Worm (Caenorhabditis elegans) whole organism, young adult: Measurements from ENCODE around the gene sec-15.

Source experiments
- F33H1.4 ChIP-seq: fragments of 200-800 bp; sonication (Bioruptor generic); IDR thresholded peaks from 2 replicates; pipeline ENCODE4 v1.3.6; 2022; ENCODE audit warnings: missing genetic modification reagents, missing genetic modification characterization, missing compliant biosample characterization
- F37B4.10 ChIP-seq: fragments of 200-800 bp; sonication (Bioruptor generic); IDR thresholded peaks from 2 replicates; pipeline ENCODE4 v1.3.6; 2022; ENCODE audit warnings: missing genetic modification characterization, missing compliant biosample characterization
- F39B2.1 ChIP-seq: fragments of 200-800 bp; sonication (Bioruptor generic); IDR thresholded peaks from 2 replicates; pipeline ENCODE4 v1.3.6; 2022; ENCODE audit warnings: missing genetic modification reagents, missing genetic modification characterization, missing compliant biosample characterization
- F52B5.7 ChIP-seq: sonication (generic microtip); optimal IDR thresholded peaks from 2 replicates; lab custom pipeline; 2016; ENCODE audit warnings: mild to moderate bottlenecking, missing genetic modification characterization, missing compliant biosample characterization
- F57C9.4 ChIP-seq: sonication (generic microtip); optimal IDR thresholded peaks from 2 replicates; lab custom pipeline; 2017; ENCODE audit warnings: mild to moderate bottlenecking, missing genetic modification characterization, missing compliant biosample characterization
- Y53G8AR.9 ChIP-seq: fragments of 200-800 bp; sonication (Bioruptor generic); conservative IDR thresholded peaks from 2 replicates; pipeline ENCODE4 v1.3.6; 2022; ENCODE audit warnings: missing genetic modification reagents, missing genetic modification characterization, missing compliant biosample characterization
- Y56A3A.18 ChIP-seq: fragments of 200-800 bp; sonication (Bioruptor generic); IDR thresholded peaks from 2 replicates; pipeline ENCODE4 v1.3.6; 2022; ENCODE audit warnings: missing genetic modification reagents, missing genetic modification characterization, missing compliant biosample characterization
- Y67H2A.10 ChIP-seq: fragments of 200-800 bp; sonication (Bioruptor generic); conservative IDR thresholded peaks from 2 replicates; pipeline ENCODE4 v1.3.6; 2022; ENCODE audit warnings: missing genetic modification reagents, missing genetic modification characterization, missing compliant biosample characterization
- aptf-3 ChIP-seq: fragments of 200-800 bp; sonication (Bioruptor generic); IDR thresholded peaks from 2 replicates; pipeline ENCODE4 v1.3.6; 2022; ENCODE audit warnings: missing genetic modification characterization, missing compliant biosample characterization
- athp-1 ChIP-seq: sonication (generic microtip); optimal IDR thresholded peaks from 2 replicates; lab custom pipeline; 2017; ENCODE audit warnings: mild to moderate bottlenecking, missing genetic modification characterization, missing compliant biosample characterization
- attf-5 ChIP-seq: fragments of 200-800 bp; sonication (Bioruptor generic); optimal IDR thresholded peaks from 2 replicates; lab custom pipeline; 2018; ENCODE audit warnings: mild to moderate bottlenecking, missing genetic modification characterization, missing compliant biosample characterization
- cebp-2 ChIP-seq: fragments of 200-800 bp; sonication (Bioruptor generic); IDR thresholded peaks from 2 replicates; pipeline ENCODE4 v1.3.6; 2022; ENCODE audit warnings: missing genetic modification characterization, missing compliant biosample characterization
- ceh-100 ChIP-seq: fragments of 200-800 bp; sonication (Bioruptor generic); IDR thresholded peaks from 2 replicates; pipeline ENCODE4 v1.3.6; 2022; ENCODE audit warnings: missing genetic modification reagents, missing genetic modification characterization, missing compliant biosample characterization
- ceh-40 ChIP-seq: fragments of 200-800 bp; sonication (Bioruptor generic); IDR thresholded peaks from 2 replicates; pipeline ENCODE4 v1.3.6; 2022; ENCODE audit warnings: missing genetic modification characterization, missing compliant biosample characterization
- ceh-79 ChIP-seq: sonication (generic microtip); optimal IDR thresholded peaks from 2 replicates; lab custom pipeline; 2017; ENCODE audit warnings: mild to moderate bottlenecking, missing genetic modification characterization, missing compliant biosample characterization
- ceh-91 ChIP-seq: fragments of 200-800 bp; sonication (Bioruptor generic); IDR thresholded peaks from 2 replicates; pipeline ENCODE4 v1.3.6; 2022; ENCODE audit warnings: missing genetic modification reagents, missing genetic modification characterization, missing compliant biosample characterization
- dpff-1 ChIP-seq: sonication (generic microtip); optimal IDR thresholded peaks from 2 replicates; lab custom pipeline; 2017; ENCODE audit warnings: mild to moderate bottlenecking, missing genetic modification characterization, missing compliant biosample characterization
- ekl-4 ChIP-seq: fragments of 200-800 bp; sonication (Bioruptor generic); IDR thresholded peaks from 2 replicates; pipeline ENCODE4 v1.3.6; 2022; ENCODE audit warnings: missing genetic modification reagents, missing genetic modification characterization, missing compliant biosample characterization
- gei-17 ChIP-seq: fragments of 200-800 bp; sonication (Bioruptor generic); optimal IDR thresholded peaks from 2 replicates; lab custom pipeline; 2018; ENCODE audit warnings: mild to moderate bottlenecking, missing genetic modification characterization, missing compliant biosample characterization
- let-607 ChIP-seq, 2 experiments: fragments of 200-800 bp in 1 of 2; sonication (Bioruptor generic) in 1 of 2; sonication (generic microtip) in 1 of 2; optimal IDR thresholded peaks; 2 replicates each; lab custom pipeline; 2016 to 2018; ENCODE audit warnings: mild to moderate bottlenecking in 2 of 2, missing compliant biosample characterization in 2 of 2, missing genetic modification characterization in 2 of 2, moderate library complexity in 2 of 2, missing genotype in 1 of 2
- lin-26 ChIP-seq: fragments of 200-800 bp; sonication (Bioruptor generic); IDR thresholded peaks from 2 replicates; pipeline ENCODE4 v1.3.6; 2022; ENCODE audit warnings: missing genetic modification reagents, missing genetic modification characterization, missing compliant biosample characterization
- lin-40 ChIP-seq: sonication (generic microtip); optimal IDR thresholded peaks from 2 replicates; lab custom pipeline; 2016; ENCODE audit warnings: missing genetic modification characterization, mild to moderate bottlenecking, missing compliant biosample characterization, missing genotype, missing genetic modification reagents
- lir-1 ChIP-seq: fragments of 200-800 bp; sonication (Bioruptor generic); conservative IDR thresholded peaks from 2 replicates; pipeline ENCODE4 v1.3.6; 2022; ENCODE audit warnings: missing genetic modification reagents, missing genetic modification characterization, missing compliant biosample characterization
- lsy-27 ChIP-seq: sonication (generic microtip); optimal IDR thresholded peaks from 2 replicates; lab custom pipeline; 2017; ENCODE audit warnings: missing genetic modification characterization, mild to moderate bottlenecking, missing compliant biosample characterization, antibody characterized with exemption, missing genotype, borderline replicate concordance; ENCODE audit not compliant: insufficient read depth
- madf-10 ChIP-seq: sonication (generic microtip); optimal IDR thresholded peaks from 2 replicates; lab custom pipeline; 2016; ENCODE audit warnings: mild to moderate bottlenecking, missing genetic modification characterization, missing compliant biosample characterization
- madf-8 ChIP-seq: fragments of 200-800 bp; sonication (Bioruptor generic); conservative IDR thresholded peaks from 2 replicates; pipeline ENCODE4 v1.3.6; 2022; ENCODE audit warnings: missing genetic modification reagents, missing genetic modification characterization, missing compliant biosample characterization
- mxl-1 ChIP-seq: sonication (generic microtip); optimal IDR thresholded peaks from 2 replicates; lab custom pipeline; 2016; ENCODE audit warnings: missing genetic modification characterization, missing compliant biosample characterization
- nfya-1 ChIP-seq: sonication (generic microtip); optimal IDR thresholded peaks from 2 replicates; lab custom pipeline; 2017; ENCODE audit warnings: antibody characterized with exemption, missing compliant biosample characterization, missing genetic modification characterization, borderline replicate concordance; ENCODE audit not compliant: insufficient read depth
- nhr-80 ChIP-seq: sonication (generic microtip); optimal IDR thresholded peaks from 2 replicates; lab custom pipeline; 2016; ENCODE audit warnings: missing genetic modification characterization, missing compliant biosample characterization
- pha-4 ChIP-seq: fragments of 150-350 bp; sonication (generic microtip); optimal IDR thresholded peaks from 2 replicates; lab custom pipeline; 2014; ENCODE audit warnings: missing biosample characterization, missing genetic modification reagents, missing genetic modification characterization
- rcor-1 ChIP-seq: fragments of 200-800 bp; sonication (Bioruptor generic); IDR thresholded peaks from 2 replicates; pipeline ENCODE4 v1.3.6; 2022; ENCODE audit warnings: missing genetic modification reagents, missing genetic modification characterization, missing compliant biosample characterization
- rec-8 ChIP-seq, 2 experiments: sonication (generic microtip); optimal IDR thresholded peaks; 2 replicates each; lab custom pipeline; 2016; ENCODE audit warnings: mild to moderate bottlenecking in 2 of 2, missing genetic modification characterization in 2 of 2, missing genetic modification reagents in 2 of 2, missing genotype in 2 of 2, missing biosample characterization in 1 of 2, missing compliant biosample characterization in 1 of 2, moderate library complexity in 1 of 2
- repo-1 ChIP-seq: sonication (generic microtip); optimal IDR thresholded peaks from 2 replicates; lab custom pipeline; 2017; ENCODE audit warnings: mild to moderate bottlenecking, missing genetic modification characterization, missing compliant biosample characterization
- sdz-38 ChIP-seq: sonication (generic microtip); optimal IDR thresholded peaks from 2 replicates; lab custom pipeline; 2016; ENCODE audit warnings: missing genotype, missing genetic modification characterization, missing compliant biosample characterization
- snpc-1.1 ChIP-seq: sonication (generic microtip); optimal IDR thresholded peaks from 2 replicates; lab custom pipeline; 2017; ENCODE audit warnings: missing genetic modification characterization, mild to moderate bottlenecking, missing compliant biosample characterization, antibody characterized with exemption, moderate library complexity, missing genotype, missing genetic modification reagents; ENCODE audit not compliant: insufficient read depth
- snpc-1.3 ChIP-seq: sonication (generic microtip); optimal IDR thresholded peaks from 2 replicates; lab custom pipeline; 2017; ENCODE audit warnings: missing genetic modification characterization, mild to moderate bottlenecking, missing compliant biosample characterization, antibody characterized with exemption, moderate library complexity, missing genotype, missing genetic modification reagents; ENCODE audit not compliant: insufficient read depth
- somi-1 ChIP-seq: fragments of 200-800 bp; sonication (Bioruptor generic); optimal IDR thresholded peaks from 2 replicates; lab custom pipeline; 2018; ENCODE audit warnings: mild to moderate bottlenecking, missing genetic modification characterization, missing compliant biosample characterization
- sptf-2 ChIP-seq: fragments of 200-800 bp; sonication (Bioruptor generic); optimal IDR thresholded peaks from 2 replicates; lab custom pipeline; 2018; ENCODE audit warnings: mild to moderate bottlenecking, missing genetic modification characterization, missing compliant biosample characterization
- zim-3 ChIP-seq: sonication (generic microtip); optimal IDR thresholded peaks from 2 replicates; lab custom pipeline; 2017; ENCODE audit warnings: mild to moderate bottlenecking, missing genetic modification characterization, moderate library complexity, missing compliant biosample characterization
- ztf-22 ChIP-seq: fragments of 200-800 bp; sonication (Bioruptor generic); optimal IDR thresholded peaks from 2 replicates; lab custom pipeline; 2018; ENCODE audit warnings: mild to moderate bottlenecking, missing genetic modification characterization, moderate library complexity, missing compliant biosample characterization
- ztf-26 ChIP-seq: sonication (generic microtip); optimal IDR thresholded peaks from 2 replicates; lab custom pipeline; 2017; ENCODE audit warnings: missing genetic modification characterization, missing compliant biosample characterization
- ztf-28 ChIP-seq: fragments of 200-800 bp; sonication (Bioruptor generic); IDR thresholded peaks from 2 replicates; pipeline ENCODE4 v1.3.6; 2022; ENCODE audit warnings: missing genetic modification reagents, missing genetic modification characterization, missing compliant biosample characterization
- ztf-3 ChIP-seq: fragments of 200-800 bp; sonication (Bioruptor generic); optimal IDR thresholded peaks from 2 replicates; lab custom pipeline; 2018; ENCODE audit warnings: mild to moderate bottlenecking, missing genetic modification characterization, missing compliant biosample characterization
- ztf-6 ChIP-seq: fragments of 200-800 bp; sonication (Bioruptor generic); IDR thresholded peaks from 2 replicates; pipeline ENCODE4 v1.3.6; 2022; ENCODE audit warnings: missing genetic modification reagents, missing genetic modification characterization, missing compliant biosample characterization

Gene sec-15

ce11 chrX:8869112-8869675, 33.7 kb upstream of the sec-15 start, which contains the start of the genes ubc-22 and ubc-21:
Gene ubc-22 (minus strand): TSS chrX:8869162.
Gene ubc-21 (plus strand): TSS chrX:8869625.
- no peak for TF ChIP-seq lir-1 (GFP tag; lab: Robert Waterston, UW)
- TF ChIP-seq snpc-1.3: no peak
- no peak for TF ChIP-seq Y67H2A.10 (GFP tag; lab: Robert Waterston, UW)
- TF ChIP-seq let-607 (tag; optimal IDR thresholded peaks at IDR 0.05; lab: Kevin White, UChicago): no peak
- TF ChIP-seq ztf-28 (GFP tag; lab: Robert Waterston, UW): no peak

- TF ChIP-seq lsy-27 (tag; lab: Kevin White, UChicago) (no peak), lin-40 (no peak), lir-1 (GFP tag; lab: Robert Waterston, UW) (no peak), repo-1 (no peak), madf-10 (no peak), lin-26 (GFP tag; lab: Robert Waterston, UW) (no peak), F33H1.4 (GFP tag; lab: Robert Waterston, UW) (no peak), ceh-100 (GFP tag; lab: Robert Waterston, UW) (no peak), cebp-2 (GFP tag; lab: Robert Waterston, UW) (no peak), F37B4.10 (no peak), ztf-6 (GFP tag; lab: Robert Waterston, UW) (no peak), F39B2.1 (no peak), sdz-38 (no peak), rec-8 (tag; optimal IDR thresholded peaks at IDR 0.05; lab: Kevin White, UChicago) (no peak)
These were observed 31.0 kb upstream of the sec-15 start, which contains the start of gene ins-9 for ce11 chrX:8866563-8866962. Gene ins-9 (minus strand): TSS chrX:8866663.

- TF ChIP-seq lsy-27 (tag; lab: Kevin White, UChicago) (no peak), madf-8 (no peak), somi-1 (GFP tag; lab: Kevin White, UChicago) (no peak), ceh-79 (tag; lab: Kevin White, UChicago) (no peak), lin-40 (no peak), dpff-1 (tag; lab: Kevin White, UChicago) (no peak), ceh-40 (no peak), rcor-1 (no peak), Y56A3A.18 (GFP tag; lab: Robert Waterston, UW) (no peak), nfya-1 (tag; lab: Kevin White, UChicago) (no peak), ztf-3 (GFP tag; lab: Kevin White, UChicago) (no peak), mxl-1 (tag; lab: Kevin White, UChicago) (no peak), Y53G8AR.9 (GFP tag; lab: Robert Waterston, UW) (no peak), ztf-28 (GFP tag; lab: Robert Waterston, UW) (no peak)
These were observed 25.4 kb upstream of the sec-15 start, which contains the start of gene C06E2.9 for ce11 chrX:8860958-8861357. Gene C06E2.9 (plus strand): TSS chrX:8861258.

- TF ChIP-seq ekl-4 (GFP tag; lab: Robert Waterston, UW): no peak
- TF ChIP-seq gei-17 (GFP tag; lab: Kevin White, UChicago): no peak
- TF ChIP-seq madf-10: no peak
- TF ChIP-seq attf-5 (GFP tag; lab: Kevin White, UChicago): no peak
- no peak for TF ChIP-seq ztf-26 (tag; lab: Kevin White, UChicago)
- TF ChIP-seq zim-3: no peak
- TF ChIP-seq aptf-3 (GFP tag; lab: Robert Waterston, UW): no peak
- TF ChIP-seq nhr-80 (tag; lab: Kevin White, UChicago): no peak
- no peak for TF ChIP-seq pha-4 (tag; lab: Kevin White, UChicago)
- no peak for TF ChIP-seq athp-1
- no peak for TF ChIP-seq Y56A3A.18 (GFP tag; lab: Robert Waterston, UW)
- no peak for TF ChIP-seq ceh-91 (GFP tag; lab: Robert Waterston, UW)
- TF ChIP-seq ztf-22: no peak
- TF ChIP-seq sptf-2 (GFP tag; lab: Kevin White, UChicago): no peak
- no peak for TF ChIP-seq F52B5.7
- no peak for TF ChIP-seq snpc-1.1
- TF ChIP-seq F57C9.4 (tag; lab: Kevin White, UChicago): no peak
These were observed 24.0 kb upstream of the sec-15 start for ce11 chrX:8859538-8859937.
